Worm (Caenorhabditis elegans): Measurements from ENCODE around the gene F19F10.11.

DNA sequence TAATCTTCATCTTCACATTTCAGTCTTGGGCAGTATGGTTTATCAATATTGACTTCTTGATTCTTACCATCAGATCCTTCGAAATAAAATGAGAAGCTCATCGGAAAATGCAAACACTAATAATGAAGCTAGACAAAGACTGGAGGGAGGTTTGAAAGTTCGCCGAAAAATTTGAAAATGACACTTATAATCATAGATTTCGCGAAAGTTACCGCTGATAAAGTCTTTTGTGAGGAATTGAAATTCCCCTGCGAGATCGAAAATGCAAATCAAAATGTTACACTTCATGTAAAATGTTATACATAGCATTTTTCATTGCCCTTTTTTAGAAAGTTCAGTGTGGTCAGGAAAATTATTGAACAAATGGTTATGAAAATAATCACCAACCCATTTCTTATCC lies 10.8 kb upstream of the F19F10.11 start, which contains the start of gene C50E3.7:
- TF ChIP-seq ama-1 (optimal IDR thresholded peaks at IDR 0.05) (no peak), tbx-37 (GFP tag; conservative IDR thresholded peaks at IDR 0.05) (no peak), ceh-13 (GFP tag; optimal IDR thresholded peaks at IDR 0.05) (no peak), tbx-11 (GFP tag; IDR thresholded peaks at IDR 0.05) (no peak), hmbx-1 (tag; optimal IDR thresholded peaks at IDR 0.05) (no peak), ets-7 (tag; optimal IDR thresholded peaks at IDR 0.05) (no peak), F13C5.2 (tag; optimal IDR thresholded peaks at IDR 0.05) (no peak), pes-1 (GFP tag; IDR thresholded peaks at IDR 0.05) (no peak)
